Fruit fly (Drosophila melanogaster) whole organism, embryonic: ENCODE measurements around the gene CG11470.
A peak's percentile ranks its signal among the peaks of the same experiment; 100 is the strongest.

Experiments
- Abd-B ChIP-seq: fragments of 200-800 bp; sonication (Bioruptor generic); optimal IDR thresholded peaks from 2 replicates; lab custom pipeline; 2018; ENCODE audit warnings: missing biosample characterization, mild to moderate bottlenecking, missing genetic modification characterization, moderate library complexity
- Aef1 ChIP-seq: fragments of 200-800 bp; sonication (Bioruptor generic); IDR thresholded peaks from 3 replicates; pipeline ENCODE4 v1.3.6; 2022; ENCODE audit warnings: missing biosample characterization, missing genetic modification characterization
- Asciz ChIP-seq: fragments of 200-800 bp; sonication (Bioruptor generic); optimal IDR thresholded peaks from 2 replicates; lab custom pipeline; 2017; ENCODE audit warnings: missing biosample characterization, mild to moderate bottlenecking, missing genetic modification characterization, missing genetic modification reagents
- B-H2 ChIP-seq: fragments of 200-800 bp; sonication (Bioruptor generic); optimal IDR thresholded peaks from 2 replicates; lab custom pipeline; 2018; ENCODE audit warnings: missing biosample characterization, mild to moderate bottlenecking, missing genetic modification characterization
- CG11560 ChIP-seq: fragments of 200-800 bp; sonication (Bioruptor generic); IDR thresholded peaks from 3 replicates; pipeline ENCODE4 v1.3.6; 2022; ENCODE audit warnings: missing biosample characterization, missing genetic modification characterization
- CG11723 ChIP-seq: fragments of 200-800 bp; sonication (Bioruptor generic); optimal IDR thresholded peaks from 2 replicates; lab custom pipeline; 2017; ENCODE audit warnings: missing biosample characterization, mild to moderate bottlenecking, missing genetic modification characterization
- CG12659 ChIP-seq: fragments of 200-800 bp; sonication (Bioruptor generic); optimal IDR thresholded peaks from 3 replicates; lab custom pipeline; 2017; ENCODE audit warnings: mild to moderate bottlenecking, missing biosample characterization, missing genetic modification reagents, missing genetic modification characterization
- CG13296 ChIP-seq: fragments of 200-800 bp; sonication (Bioruptor generic); optimal IDR thresholded peaks from 3 replicates; lab custom pipeline; 2018; ENCODE audit warnings: missing biosample characterization, mild to moderate bottlenecking, missing genetic modification characterization
- CG14667 ChIP-seq: fragments of 200-800 bp; sonication (Bioruptor generic); IDR thresholded peaks from 2 replicates; pipeline ENCODE4 v1.3.6; 2022; ENCODE audit warnings: missing biosample characterization, missing genetic modification characterization
- CG14860 ChIP-seq: fragments of 200-800 bp; sonication (Bioruptor generic); IDR thresholded peaks from 3 replicates; pipeline ENCODE4 v1.3.6; 2022; ENCODE audit warnings: missing biosample characterization, missing genetic modification characterization; ENCODE audit not compliant: partially characterized antibody
- CG14965 ChIP-seq: fragments of 200-800 bp; sonication (Bioruptor generic); optimal IDR thresholded peaks from 2 replicates; lab custom pipeline; 2016; ENCODE audit warnings: missing biosample characterization, missing genetic modification characterization, borderline replicate concordance
- CG15011 ChIP-seq: fragments of 200-800 bp; sonication (Bioruptor generic); optimal IDR thresholded peaks from 3 replicates; lab custom pipeline; 2018; ENCODE audit warnings: missing biosample characterization, mild to moderate bottlenecking, missing genetic modification characterization
- CG17328 ChIP-seq: fragments of 200-800 bp; sonication (Bioruptor generic); IDR thresholded peaks from 2 replicates; pipeline ENCODE4 v1.3.6; 2022; ENCODE audit warnings: missing biosample characterization, missing genetic modification characterization
- CG3281 ChIP-seq: fragments of 200-800 bp; sonication (Bioruptor generic); optimal IDR thresholded peaks from 3 replicates; lab custom pipeline; 2017; ENCODE audit warnings: missing biosample characterization, mild to moderate bottlenecking, missing genetic modification characterization
- CG4282 ChIP-seq: fragments of 200-800 bp; sonication (Bioruptor generic); optimal IDR thresholded peaks from 2 replicates; lab custom pipeline; 2016; ENCODE audit warnings: missing biosample characterization, missing genetic modification characterization
- CG4424 ChIP-seq: fragments of 200-800 bp; sonication (Bioruptor generic); optimal IDR thresholded peaks from 3 replicates; lab custom pipeline; 2016; ENCODE audit warnings: missing biosample characterization, missing genetic modification characterization
- CG7786 ChIP-seq: fragments of 200-800 bp; sonication (Bioruptor generic); optimal IDR thresholded peaks from 2 replicates; lab custom pipeline; 2016; ENCODE audit warnings: missing biosample characterization, missing genetic modification characterization
- CG8281 ChIP-seq: fragments of 200-800 bp; sonication (Bioruptor generic); optimal IDR thresholded peaks from 2 replicates; lab custom pipeline; 2018; ENCODE audit warnings: missing biosample characterization, mild to moderate bottlenecking, missing genetic modification characterization, moderate library complexity
- CG8388 ChIP-seq: fragments of 200-800 bp; sonication (Bioruptor generic); optimal IDR thresholded peaks from 2 replicates; lab custom pipeline; 2019; ENCODE audit warnings: missing biosample characterization, mild to moderate bottlenecking, missing genetic modification characterization, moderate library complexity
- Drgx ChIP-seq: fragments of 200-800 bp; sonication (Bioruptor generic); IDR thresholded peaks from 2 replicates; pipeline ENCODE4 v1.3.6; 2022; ENCODE audit warnings: missing biosample characterization, missing genetic modification characterization
- ERR ChIP-seq: fragments of 200-800 bp; sonication (Bioruptor generic); optimal IDR thresholded peaks from 2 replicates; lab custom pipeline; 2016; ENCODE audit warnings: missing biosample characterization, missing genetic modification characterization
- Gug ChIP-seq: fragments of 200-800 bp; sonication (Bioruptor generic); IDR thresholded peaks from 4 replicates; pipeline ENCODE4 v1.3.6; 2022; ENCODE audit warnings: missing biosample characterization, missing genetic modification characterization
- Hand ChIP-seq: fragments of 200-800 bp; sonication (Bioruptor generic); optimal IDR thresholded peaks from 2 replicates; lab custom pipeline; 2017; ENCODE audit warnings: mild to moderate bottlenecking, missing biosample characterization, missing genetic modification reagents, missing genetic modification characterization
- Hey ChIP-seq: fragments of 200-800 bp; sonication (Bioruptor generic); optimal IDR thresholded peaks from 3 replicates; lab custom pipeline; 2018; ENCODE audit warnings: missing biosample characterization, mild to moderate bottlenecking, missing genetic modification characterization
- Kr ChIP-seq: fragments of 200-800 bp; sonication (Bioruptor generic); optimal IDR thresholded peaks from 2 replicates; lab custom pipeline; 2017; ENCODE audit warnings: missing biosample characterization, mild to moderate bottlenecking, missing genetic modification characterization
- NC2β ChIP-seq: fragments of 200-800 bp; sonication (Bioruptor generic); optimal IDR thresholded peaks from 2 replicates; lab custom pipeline; 2016; ENCODE audit warnings: missing biosample characterization, missing genetic modification characterization
- NFAT ChIP-seq: fragments of 200-800 bp; sonication (Bioruptor generic); IDR thresholded peaks from 2 replicates; pipeline ENCODE4 v1.3.6; 2022; ENCODE audit warnings: missing biosample characterization, missing genetic modification characterization
- Nf-YA ChIP-seq: fragments of 200-800 bp; sonication (Bioruptor generic); IDR thresholded peaks from 2 replicates; pipeline ENCODE4 v1.3.6; 2022; ENCODE audit warnings: missing biosample characterization, missing genetic modification characterization
- Oaz ChIP-seq: fragments of 200-800 bp; sonication (Bioruptor generic); IDR thresholded peaks from 2 replicates; pipeline ENCODE4 v1.3.6; 2022; ENCODE audit warnings: missing biosample characterization, missing genetic modification characterization
- PHDP ChIP-seq: fragments of 200-800 bp; sonication (Bioruptor generic); optimal IDR thresholded peaks from 3 replicates; lab custom pipeline; 2018; ENCODE audit warnings: missing biosample characterization, mild to moderate bottlenecking, missing genetic modification characterization, moderate library complexity
- Spps ChIP-seq: fragments of 200-800 bp; sonication (Bioruptor generic); optimal IDR thresholded peaks from 2 replicates; lab custom pipeline; 2018; ENCODE audit warnings: missing biosample characterization, mild to moderate bottlenecking, missing genetic modification characterization
- Stat92E ChIP-seq, 3 experiments: fragments of >200 bp in 2 of 3; fragments of 200-800 bp in 1 of 3; sonication (Bioruptor generic) in 1 of 3; optimal IDR thresholded peaks; 2 replicates each; lab custom pipeline; 2017 to 2019; ENCODE audit warnings: missing biosample characterization in 3 of 3, missing genetic modification characterization in 3 of 3, mild to moderate bottlenecking in 1 of 3, moderate library complexity in 1 of 3
- al ChIP-seq: fragments of 200-800 bp; sonication (Bioruptor generic); IDR thresholded peaks from 2 replicates; pipeline ENCODE4 v1.3.6; 2022; ENCODE audit warnings: missing biosample characterization, missing genetic modification characterization
- ash1 ChIP-seq: fragments of 200-800 bp; sonication (Bioruptor generic); optimal IDR thresholded peaks from 2 replicates; lab custom pipeline; 2018; ENCODE audit warnings: missing biosample characterization, mild to moderate bottlenecking, missing genetic modification characterization
- bowl ChIP-seq: fragments of 200-800 bp; sonication (Bioruptor generic); IDR thresholded peaks from 2 replicates; pipeline ENCODE4 v1.3.6; 2022; ENCODE audit warnings: missing biosample characterization, missing genetic modification characterization
- crol ChIP-seq: fragments of 200-800 bp; sonication (Bioruptor generic); IDR thresholded peaks from 2 replicates; pipeline ENCODE4 v1.3.6; 2022; ENCODE audit warnings: missing biosample characterization, missing genetic modification characterization
- dmrt11E ChIP-seq: fragments of 200-800 bp; sonication (Bioruptor generic); optimal IDR thresholded peaks from 3 replicates; lab custom pipeline; 2018; ENCODE audit warnings: missing biosample characterization, mild to moderate bottlenecking, missing genetic modification characterization, moderate library complexity
- esg ChIP-seq: fragments of 200-800 bp; sonication (Bioruptor generic); conservative IDR thresholded peaks from 2 replicates; pipeline ENCODE4 v1.3.6; 2022; ENCODE audit warnings: missing biosample characterization, missing genetic modification characterization
- eve ChIP-seq, 2 experiments: fragments of >200 bp; optimal IDR thresholded peaks; 2 replicates each; lab custom pipeline; 2017; ENCODE audit warnings: missing biosample characterization in 2 of 2, missing genetic modification characterization in 2 of 2
- gsb-n ChIP-seq: fragments of 200-800 bp; sonication (Bioruptor generic); optimal IDR thresholded peaks from 3 replicates; lab custom pipeline; 2018; ENCODE audit warnings: missing biosample characterization, mild to moderate bottlenecking, missing genetic modification characterization
- hbn ChIP-seq: fragments of 200-800 bp; sonication (Bioruptor generic); IDR thresholded peaks from 2 replicates; pipeline ENCODE4 v1.3.6; 2022; ENCODE audit warnings: missing biosample characterization, missing genetic modification characterization; ENCODE audit not compliant: partially characterized antibody
- lola ChIP-seq, 3 experiments: fragments of >200 bp in 2 of 3; fragments of 200-800 bp in 1 of 3; sonication (Bioruptor generic) in 1 of 3; optimal IDR thresholded peaks; 2 replicates each; lab custom pipeline; 2017 to 2019; ENCODE audit warnings: missing biosample characterization in 3 of 3, missing genetic modification characterization in 3 of 3, mild to moderate bottlenecking in 1 of 3, moderate library complexity in 1 of 3
- luna ChIP-seq: fragments of 200-800 bp; sonication (Bioruptor generic); optimal IDR thresholded peaks from 2 replicates; lab custom pipeline; 2016; ENCODE audit warnings: missing biosample characterization, missing genetic modification characterization
- nmo ChIP-seq: fragments of 200-800 bp; sonication (Bioruptor generic); optimal IDR thresholded peaks from 2 replicates; lab custom pipeline; 2018; ENCODE audit warnings: missing biosample characterization, mild to moderate bottlenecking, missing genetic modification characterization, moderate library complexity
- pfk ChIP-seq: fragments of 200-800 bp; sonication (Bioruptor generic); optimal IDR thresholded peaks from 2 replicates; lab custom pipeline; 2018; ENCODE audit warnings: missing biosample characterization, mild to moderate bottlenecking, missing genetic modification characterization, moderate library complexity
- ranshi ChIP-seq: fragments of 200-800 bp; sonication (Bioruptor generic); IDR thresholded peaks from 2 replicates; pipeline ENCODE4 v1.3.6; 2022; ENCODE audit warnings: missing biosample characterization, missing genetic modification characterization
- slp2 ChIP-seq: fragments of 200-800 bp; sonication (Bioruptor generic); optimal IDR thresholded peaks from 2 replicates; lab custom pipeline; 2016; ENCODE audit warnings: missing biosample characterization, missing genetic modification characterization
- sr ChIP-seq: fragments of 200-800 bp; sonication (Bioruptor generic); IDR thresholded peaks from 3 replicates; pipeline ENCODE4 v1.3.6; 2022; ENCODE audit warnings: missing biosample characterization, missing genetic modification characterization
- tup ChIP-seq: fragments of 200-800 bp; sonication (Bioruptor generic); optimal IDR thresholded peaks from 2 replicates; lab custom pipeline; 2016; ENCODE audit warnings: missing biosample characterization, mild to moderate bottlenecking, missing genetic modification characterization, moderate library complexity
- zen ChIP-seq: fragments of 200-800 bp; sonication (Bioruptor generic); optimal IDR thresholded peaks from 3 replicates; lab custom pipeline; 2018; ENCODE audit warnings: missing biosample characterization, mild to moderate bottlenecking, missing genetic modification characterization, moderate library complexity
- zfh1 ChIP-seq: fragments of 200-800 bp; sonication (Bioruptor generic); IDR thresholded peaks from 3 replicates; pipeline ENCODE4 v1.3.6; 2022; ENCODE audit warnings: missing biosample characterization, missing genetic modification characterization

CG11470 gene

dm6 chr3R:29625883-29626282 is 36.3 kb upstream of the CG11470 start (continued):
- TF ChIP-seq lola (GFP tag; optimal IDR thresholded peaks at IDR 0.05; lab: Kevin White, UChicago) = no peak
- no peak; the same call in 1 of the 2 replicates for TF ChIP-seq ranshi (GFP tag; lab: Robert Waterston, UW)
- peak; percentile 0 for TF ChIP-seq nmo (GFP tag; lab: Kevin White, UChicago)
- TF ChIP-seq dmrt11E (tag; lab: Kevin White, UChicago) = peak; percentile 32
- TF ChIP-seq Drgx (GFP tag; lab: Robert Waterston, UW) = no peak
- TF ChIP-seq Asciz (GFP tag; lab: Kevin White, UChicago) = no peak
- no peak for TF ChIP-seq CG4282 (GFP tag; lab: Kevin White, UChicago)
- TF ChIP-seq Aef1 (GFP tag; lab: Robert Waterston, UW) = peak; percentile 32; the same call in 1 of the 3 replicates
- TF ChIP-seq eve (GFP tag; optimal IDR thresholded peaks at IDR 0.05; lab: Kevin White, UChicago) = no peak
- TF ChIP-seq al = no peak
- no peak for TF ChIP-seq Stat92E (GFP tag; optimal IDR thresholded peaks at IDR 0.05; lab: Kevin White, UChicago)
- peak; percentile 36; the same call in 1 of the 2 replicates for TF ChIP-seq esg (GFP tag; lab: Robert Waterston, UW)
- no peak for TF ChIP-seq CG7786 (GFP tag; lab: Kevin White, UChicago)
- TF ChIP-seq CG17328 = 0 out of 2 replicates have a peak, but pooled peaks have one; percentile 34
- no peak for TF ChIP-seq gsb-n (tag; lab: Kevin White, UChicago)
- no peak for TF ChIP-seq tup (GFP tag; lab: Kevin White, UChicago)
- TF ChIP-seq Nf-YA (GFP tag; lab: Robert Waterston, UW) = no peak
- TF ChIP-seq CG4424 = peak; percentile 45
- no peak for TF ChIP-seq Spps
- no peak for TF ChIP-seq ash1
- no peak for TF ChIP-seq CG11723 (GFP tag; lab: Kevin White, UChicago)
- no peak for TF ChIP-seq Abd-B
- no peak for TF ChIP-seq NFAT (GFP tag; lab: Robert Waterston, UW)
- no peak for TF ChIP-seq sr (GFP tag; lab: Robert Waterston, UW)
- peak; percentile 56; the same call in 2 of the 3 replicates for TF ChIP-seq zfh1 (GFP tag; lab: Robert Waterston, UW)
- no peak for TF ChIP-seq CG14860 (GFP tag; lab: Robert Waterston, UW)
- TF ChIP-seq CG14667 (GFP tag; lab: Robert Waterston, UW) = peak; percentile 26; the same call in 1 of the 2 replicates
- no peak for TF ChIP-seq luna (GFP tag; lab: Kevin White, UChicago)
- TF ChIP-seq NC2β (GFP tag; lab: Kevin White, UChicago) = no peak
- no peak for TF ChIP-seq crol
- no peak for TF ChIP-seq CG12659 (GFP tag; lab: Kevin White, UChicago)
- TF ChIP-seq CG14965 (GFP tag; lab: Kevin White, UChicago) = no peak
- no peak for TF ChIP-seq hbn
- peak; percentile 45 for TF ChIP-seq Hand (GFP tag; lab: Kevin White, UChicago)
- TF ChIP-seq pfk = no peak
- TF ChIP-seq Kr (GFP tag; lab: Kevin White, UChicago) = no peak
- no peak for TF ChIP-seq Hey (tag; lab: Kevin White, UChicago)
- TF ChIP-seq zen (tag; lab: Kevin White, UChicago) = peak; percentile 1
- no peak for TF ChIP-seq CG15011 (GFP tag; lab: Kevin White, UChicago)
- TF ChIP-seq PHDP (tag; lab: Kevin White, UChicago) = peak; percentile 35
- TF ChIP-seq CG8281 (tag; lab: Kevin White, UChicago) = no peak
- TF ChIP-seq B-H2 = no peak
- no peak for TF ChIP-seq ERR (GFP tag; lab: Kevin White, UChicago)
- no peak for TF ChIP-seq Gug (GFP tag; lab: Robert Waterston, UW)
- TF ChIP-seq CG13296 (GFP tag; lab: Kevin White, UChicago) = peak; percentile 16
- TF ChIP-seq CG8388 = peak; percentile 20
- peak; percentile 32 for TF ChIP-seq CG3281 (GFP tag; lab: Kevin White, UChicago)
- TF ChIP-seq slp2 (GFP tag; lab: Kevin White, UChicago) = no peak
- TF ChIP-seq Oaz (GFP tag; lab: Robert Waterston, UW) = no peak
- 0 out of 3 replicates have a peak, but pooled peaks have one; percentile 21 for TF ChIP-seq CG11560 (tag; lab: Robert Waterston, UW)
- no peak for TF ChIP-seq bowl (GFP tag; lab: Robert Waterston, UW)
